Fruit fly (Drosophila melanogaster) ovary, adult (tissue): Measurements from ENCODE around the gene CG15210.

Source experiments
- CG17801 ChIP-seq: fragments of 200-800 bp; optimal IDR thresholded peaks from 2 replicates; lab custom pipeline; 2019; ENCODE audit warnings: missing biosample characterization, mild to moderate bottlenecking, missing genetic modification characterization, moderate library complexity; ENCODE audit not compliant: partially characterized antibody

The CG15210 gene

dm6 chrX:10848565-10848964 lies 9.5 kb downstream of the CG15210 start, which contains the start of gene CG2202:
TSS of gene CG2202 (plus strand) at chrX:10848757.
- peak; percentile 35 for TF ChIP-seq CG17801 (GFP tag; lab: Kevin White, UChicago)

- no peak for TF ChIP-seq CG17801 (GFP tag; lab: Kevin White, UChicago)
These were observed 15.7 kb downstream of the CG15210 start, which contains the start of gene feo for dm6 chrX:10854686-10855085. TSS of gene feo (minus strand) at chrX:10854869.

- TF ChIP-seq CG17801 (GFP tag; lab: Kevin White, UChicago), result peak; percentile 63
These were observed 18.3 kb downstream of the CG15210 start, which contains the start of the genes sofe and CG2186 for dm6 chrX:10857376-10857775. TSS of gene sofe (minus strand) at chrX:10857413. TSS of gene CG2186 (plus strand) at chrX:10857655.

DNA sequence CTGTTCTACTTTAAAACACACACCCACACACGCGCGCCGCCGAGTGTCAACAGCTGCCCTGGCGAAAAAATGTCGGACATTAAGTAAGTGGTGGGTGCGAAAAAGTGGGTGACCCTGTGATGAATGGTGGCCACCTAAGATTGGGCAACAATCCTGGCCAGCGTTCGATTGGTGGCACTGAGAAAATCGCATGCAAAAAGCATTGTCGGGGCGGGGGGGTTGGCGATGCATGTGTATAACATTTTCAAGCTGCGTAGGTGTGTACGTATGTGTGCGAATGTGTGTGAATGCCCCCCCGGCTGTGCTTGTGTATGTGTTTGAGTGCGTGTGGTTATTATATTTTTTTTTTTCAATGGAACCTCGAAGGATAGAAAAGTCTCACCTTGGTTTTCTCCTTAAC lies 18.8 kb downstream of the CG15210 start:
- no peak for TF ChIP-seq CG17801 (GFP tag; lab: Kevin White, UChicago)

DNA sequence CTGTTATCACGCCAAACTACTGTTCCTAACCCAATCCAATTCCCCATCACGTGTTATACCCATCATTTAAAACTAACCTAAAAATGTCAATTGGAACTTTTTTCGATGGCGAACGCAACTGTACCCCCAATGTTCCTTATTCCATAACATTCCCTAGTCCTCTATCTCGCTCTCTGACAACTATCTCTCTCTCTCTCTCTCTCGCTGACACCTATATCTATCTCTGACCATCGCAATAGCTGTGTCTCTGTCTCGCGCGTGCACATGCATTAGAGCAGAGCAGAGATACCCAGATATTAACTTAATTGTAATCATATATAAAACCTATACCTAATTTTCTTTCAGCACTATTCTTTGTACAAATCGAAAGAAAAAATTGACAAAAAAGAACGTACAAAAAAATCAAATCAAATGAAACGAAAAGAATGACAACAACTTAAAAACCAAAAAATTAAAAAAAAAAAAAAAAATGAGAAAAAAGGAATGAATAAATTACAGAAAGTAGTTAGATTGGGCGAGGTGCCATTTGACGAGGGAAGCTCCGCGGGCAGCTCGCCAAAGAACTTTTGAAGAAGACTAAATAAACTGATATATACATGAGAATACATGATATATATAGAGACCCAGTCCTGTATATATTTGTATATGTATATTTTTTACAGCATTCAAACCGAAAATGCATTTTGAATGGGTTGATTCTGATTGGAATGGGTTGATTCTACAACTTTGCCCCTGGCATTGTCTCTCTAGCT lies 26.7 kb downstream of the CG15210 start:
- TF ChIP-seq CG17801 (GFP tag; lab: Kevin White, UChicago), result no peak

- no peak for TF ChIP-seq CG17801 (GFP tag; lab: Kevin White, UChicago)
These were observed 28.7 kb downstream of the CG15210 start for dm6 chrX:10867692-10868091.

DNA sequence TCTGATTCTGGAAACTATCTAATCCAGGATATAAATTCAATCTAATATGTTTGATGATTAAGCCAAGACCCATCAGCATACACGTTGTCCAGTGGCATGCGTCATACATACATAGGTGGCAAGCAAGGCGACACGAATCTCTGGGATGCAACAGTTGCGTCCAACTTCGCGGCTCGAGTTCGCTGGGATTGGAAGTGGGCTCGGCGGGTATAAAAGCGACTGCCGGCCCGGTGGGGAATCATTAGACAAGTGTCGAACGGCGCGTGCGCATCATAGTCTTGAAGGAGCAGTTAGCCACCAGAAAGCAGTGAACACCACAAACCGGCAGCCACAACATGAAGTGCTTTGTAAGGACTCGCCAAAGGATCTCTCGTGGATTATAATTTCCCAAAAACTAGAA lies 30.0 kb downstream of the CG15210 start, which contains the start of gene CG2157:
Gene CG2157 (plus strand): TSS at position 240 of the 400 bp plus-strand sequence.
- TF ChIP-seq CG17801 (GFP tag; lab: Kevin White, UChicago), result no peak

- TF ChIP-seq CG17801 (GFP tag; lab: Kevin White, UChicago), result no peak
These were observed 37.4 kb downstream of the CG15210 start for dm6 chrX:10876451-10876850.

DNA sequence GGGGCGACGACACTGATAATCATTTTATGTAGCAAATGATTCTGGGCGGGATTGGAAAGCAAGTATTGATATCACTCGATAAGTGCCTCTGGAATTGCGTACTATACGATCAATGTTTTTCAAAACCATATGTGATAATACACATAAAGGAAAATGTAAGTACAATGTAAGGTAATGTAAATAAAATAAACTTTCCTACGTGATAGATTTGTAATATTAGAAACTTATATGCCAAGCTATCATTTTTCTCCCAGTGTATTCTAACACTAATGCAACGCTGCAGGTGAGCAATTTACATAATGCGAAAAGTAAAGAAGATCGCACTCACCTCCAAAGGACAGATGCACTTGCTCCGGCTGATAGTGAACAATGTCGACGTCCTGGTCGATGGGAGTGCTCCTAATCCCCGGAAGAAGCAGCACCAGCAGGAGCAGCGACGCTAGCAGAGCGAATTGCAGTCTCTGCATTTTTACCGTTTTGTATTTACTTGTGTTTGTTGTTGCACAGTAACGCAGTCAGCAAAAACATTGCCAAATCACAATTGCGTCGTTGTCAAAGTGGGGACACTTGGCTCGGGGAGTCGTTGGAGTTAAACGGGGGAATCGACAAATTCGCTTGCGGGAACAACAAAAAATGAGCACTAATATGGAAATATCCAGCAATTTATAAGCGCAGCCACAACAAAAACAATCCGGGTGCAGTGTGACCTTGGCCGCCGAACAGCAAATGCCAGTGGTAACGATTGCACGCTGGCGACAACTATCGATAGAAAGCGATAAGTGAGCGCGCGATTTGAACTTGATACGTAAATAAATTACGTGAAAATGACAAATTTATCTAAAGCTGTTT lies 38.3 kb downstream of the CG15210 start, which contains the start of gene CG1637:
Gene CG1637 (minus strand): TSS at position 807 of the 849 bp plus-strand sequence.
- peak; percentile 9 for TF ChIP-seq CG17801 (GFP tag; lab: Kevin White, UChicago)

- TF ChIP-seq CG17801 (GFP tag; lab: Kevin White, UChicago), result no peak
These were observed 43.8 kb downstream of the CG15210 start for dm6 chrX:10882786-10883185.

- TF ChIP-seq CG17801 (GFP tag; lab: Kevin White, UChicago), result no peak
These were observed 44.7 kb downstream of the CG15210 start for dm6 chrX:10883740-10884139.

DNA sequence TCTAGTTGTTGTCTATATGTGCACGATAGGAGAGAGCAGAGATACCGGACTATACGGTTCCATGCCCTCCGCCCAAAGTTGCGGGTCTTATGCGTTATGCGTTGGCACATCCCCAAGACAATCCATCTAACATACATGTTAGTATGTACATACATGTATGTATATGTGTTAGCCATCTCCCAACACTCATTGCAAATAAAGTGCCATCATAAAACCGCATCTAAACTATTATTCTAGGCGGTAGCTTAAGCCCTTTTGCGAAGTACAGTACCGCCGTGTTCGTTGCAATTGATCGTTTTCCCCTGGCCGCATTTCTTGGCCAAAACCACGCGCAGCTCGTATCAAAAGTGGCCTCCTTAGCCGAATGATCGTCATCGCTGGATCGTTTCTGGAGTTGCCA lies 47.4 kb downstream of the CG15210 start:
- TF ChIP-seq CG17801 (GFP tag; lab: Kevin White, UChicago), result no peak

DNA sequence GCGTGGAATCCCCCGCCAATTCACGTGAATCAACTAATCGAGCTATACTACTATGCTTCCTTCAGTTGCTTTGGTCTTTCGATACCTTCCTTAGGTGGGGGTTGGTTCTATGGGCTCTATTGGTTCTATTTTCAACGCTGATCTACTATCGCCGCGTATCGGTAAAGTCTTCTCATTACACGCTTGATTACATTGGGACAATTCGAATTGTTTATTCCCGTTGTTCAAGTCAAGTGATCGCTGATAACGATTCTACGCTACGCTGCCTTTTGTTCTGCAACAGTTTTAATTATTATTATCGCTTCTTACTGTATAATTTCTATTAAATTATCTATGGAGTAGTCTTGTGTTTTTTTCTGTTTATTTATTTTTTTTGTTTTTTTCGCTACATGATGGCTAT lies 48.6 kb downstream of the CG15210 start:
- no peak for TF ChIP-seq CG17801 (GFP tag; lab: Kevin White, UChicago)
